Fruit fly (Drosophila melanogaster) whole organism, embryonic: Measurements from ENCODE around the gene hook.

ENCODE experiments used
- Abd-B ChIP-seq: fragments of 200-800 bp; sonication (Bioruptor generic); optimal IDR thresholded peaks from 2 replicates; lab custom pipeline; 2018; ENCODE audit warnings: missing biosample characterization, mild to moderate bottlenecking, missing genetic modification characterization, moderate library complexity
- CG11695 ChIP-seq: fragments of 200-800 bp; sonication (Bioruptor generic); IDR thresholded peaks from 3 replicates; pipeline ENCODE4 v1.3.6; 2022; ENCODE audit warnings: missing biosample characterization, missing genetic modification characterization
- CG14014 ChIP-seq: fragments of 200-800 bp; sonication (Bioruptor generic); IDR thresholded peaks from 2 replicates; pipeline ENCODE4 v1.3.6; 2022; ENCODE audit warnings: missing biosample characterization, missing genetic modification characterization
- CG14050 ChIP-seq: fragments of 200-800 bp; sonication (Bioruptor generic); IDR thresholded peaks from 3 replicates; pipeline ENCODE4 v1.3.6; 2022; ENCODE audit warnings: missing biosample characterization, missing genetic modification characterization
- CG15601 ChIP-seq: fragments of 200-800 bp; sonication (Bioruptor generic); optimal IDR thresholded peaks from 3 replicates; lab custom pipeline; 2019; ENCODE audit warnings: missing biosample characterization, mild to moderate bottlenecking, missing genetic modification characterization, moderate library complexity
- CG16813 ChIP-seq: fragments of 200-800 bp; sonication (Bioruptor generic); IDR thresholded peaks from 3 replicates; pipeline ENCODE4 v1.3.6; 2022; ENCODE audit warnings: missing biosample characterization, missing genetic modification characterization; ENCODE audit not compliant: partially characterized antibody
- CG17186 ChIP-seq: fragments of 200-800 bp; sonication (Bioruptor generic); optimal IDR thresholded peaks from 3 replicates; lab custom pipeline; 2017; ENCODE audit warnings: missing biosample characterization, missing genetic modification reagents, missing genetic modification characterization
- CG17912 ChIP-seq: fragments of 200-800 bp; sonication (Bioruptor generic); optimal IDR thresholded peaks from 2 replicates; lab custom pipeline; 2018; ENCODE audit warnings: missing biosample characterization, mild to moderate bottlenecking, missing genetic modification characterization
- CG1832 ChIP-seq: fragments of 200-800 bp; sonication (Bioruptor generic); optimal IDR thresholded peaks from 2 replicates; lab custom pipeline; 2017; ENCODE audit warnings: missing biosample characterization, mild to moderate bottlenecking, missing genetic modification characterization, inconsistent platforms
- CG4404 ChIP-seq: fragments of 200-800 bp; sonication (Bioruptor generic); IDR thresholded peaks from 2 replicates; pipeline ENCODE4 v1.3.6; 2022; ENCODE audit warnings: missing biosample characterization, missing genetic modification characterization
- CG7786 ChIP-seq: fragments of 200-800 bp; sonication (Bioruptor generic); optimal IDR thresholded peaks from 2 replicates; lab custom pipeline; 2016; ENCODE audit warnings: missing biosample characterization, missing genetic modification characterization
- CG8478 ChIP-seq: fragments of >200 bp; optimal IDR thresholded peaks from 2 replicates; lab custom pipeline; 2018
- Chrac-16 ChIP-seq: fragments of 200-800 bp; sonication (Bioruptor generic); optimal IDR thresholded peaks from 3 replicates; lab custom pipeline; 2016; ENCODE audit warnings: missing biosample characterization, missing genetic modification characterization
- Dad ChIP-seq: fragments of 200-800 bp; sonication (Bioruptor generic); optimal IDR thresholded peaks from 3 replicates; lab custom pipeline; 2016; ENCODE audit warnings: missing biosample characterization, missing genetic modification characterization
- Dfd ChIP-seq, 2 experiments: fragments of >200 bp; optimal IDR thresholded peaks; 2 replicates each; lab custom pipeline; 2017; ENCODE audit warnings: missing biosample characterization in 2 of 2, missing genetic modification characterization in 2 of 2
- Dll ChIP-seq: fragments of 200-800 bp; sonication (Bioruptor generic); IDR thresholded peaks from 4 replicates; pipeline ENCODE4 v1.3.6; 2022; ENCODE audit warnings: missing biosample characterization, missing genetic modification characterization; ENCODE audit not compliant: partially characterized antibody
- Eip74EF ChIP-seq, 2 experiments: fragments of 200-800 bp in 1 of 2; fragments of >200 bp in 1 of 2; sonication (Bioruptor generic) in 1 of 2; optimal IDR thresholded peaks; 2 replicates each; lab custom pipeline; 2017 to 2019; ENCODE audit warnings: missing biosample characterization in 2 of 2, missing genetic modification characterization in 2 of 2, mild to moderate bottlenecking in 1 of 2, moderate library complexity in 1 of 2
- Elba2 ChIP-seq: fragments of 200-800 bp; sonication (Bioruptor generic); optimal IDR thresholded peaks from 3 replicates; lab custom pipeline; 2016; ENCODE audit warnings: missing biosample characterization, missing genetic modification characterization
- Fer3 ChIP-seq: fragments of 200-800 bp; sonication (Bioruptor generic); optimal IDR thresholded peaks from 2 replicates; lab custom pipeline; 2018; ENCODE audit warnings: missing biosample characterization, mild to moderate bottlenecking, missing genetic modification characterization, moderate library complexity
- GATAe ChIP-seq: fragments of 200-800 bp; sonication (Bioruptor generic); conservative IDR thresholded peaks from 2 replicates; pipeline ENCODE4 v1.3.6; 2022; ENCODE audit warnings: missing biosample characterization, missing genetic modification characterization
- Gug ChIP-seq: fragments of 200-800 bp; sonication (Bioruptor generic); IDR thresholded peaks from 4 replicates; pipeline ENCODE4 v1.3.6; 2022; ENCODE audit warnings: missing biosample characterization, missing genetic modification characterization
- Hmr ChIP-seq: fragments of 200-800 bp; sonication (Bioruptor generic); optimal IDR thresholded peaks from 3 replicates; lab custom pipeline; 2017; ENCODE audit warnings: mild to moderate bottlenecking, missing biosample characterization, missing genetic modification reagents, missing genetic modification characterization
- Hr3 ChIP-seq: fragments of 200-800 bp; sonication (Bioruptor generic); optimal IDR thresholded peaks from 3 replicates; lab custom pipeline; 2016; ENCODE audit warnings: missing biosample characterization, missing genetic modification characterization
- Optix ChIP-seq: fragments of 200-800 bp; sonication (Bioruptor generic); IDR thresholded peaks from 3 replicates; pipeline ENCODE4 v1.3.6; 2022; ENCODE audit warnings: missing biosample characterization, missing genetic modification characterization
- Pdp1 ChIP-seq, 2 experiments: fragments of 200-800 bp; sonication (Bioruptor generic); optimal IDR thresholded peaks; 3 replicates each; lab custom pipeline; 2016; ENCODE audit warnings: missing biosample characterization in 2 of 2, missing genetic modification characterization in 2 of 2, mild to moderate bottlenecking in 1 of 2, moderate library complexity in 1 of 2
- Poxn ChIP-seq: fragments of 200-800 bp; sonication (Bioruptor generic); IDR thresholded peaks from 2 replicates; pipeline ENCODE4 v1.3.6; 2022; ENCODE audit warnings: missing biosample characterization, missing genetic modification characterization
- Sry-β ChIP-seq: fragments of 200-800 bp; sonication (Bioruptor generic); optimal IDR thresholded peaks from 2 replicates; lab custom pipeline; 2018; ENCODE audit warnings: missing biosample characterization, mild to moderate bottlenecking, missing genetic modification characterization, moderate library complexity
- Tbp ChIP-seq: fragments of >200 bp; optimal IDR thresholded peaks from 2 replicates; lab custom pipeline; 2018; ENCODE audit warnings: missing biosample characterization, missing genetic modification characterization
- ab ChIP-seq: fragments of 200-800 bp; sonication (Bioruptor generic); optimal IDR thresholded peaks from 2 replicates; lab custom pipeline; 2016; ENCODE audit warnings: missing biosample characterization, missing genetic modification characterization
- al ChIP-seq: fragments of 200-800 bp; sonication (Bioruptor generic); IDR thresholded peaks from 2 replicates; pipeline ENCODE4 v1.3.6; 2022; ENCODE audit warnings: missing biosample characterization, missing genetic modification characterization
- ase ChIP-seq: fragments of 200-800 bp; sonication (Bioruptor generic); IDR thresholded peaks from 3 replicates; pipeline ENCODE4 v1.3.6; 2022; ENCODE audit warnings: missing biosample characterization, missing genetic modification characterization
- bbx ChIP-seq: fragments of 200-800 bp; sonication (Bioruptor generic); IDR thresholded peaks from 2 replicates; pipeline ENCODE4 v1.3.6; 2022; ENCODE audit warnings: missing biosample characterization, missing genetic modification characterization; ENCODE audit not compliant: partially characterized antibody
- br ChIP-seq: fragments of >200 bp; optimal IDR thresholded peaks from 2 replicates; lab custom pipeline; 2017
- crp ChIP-seq, 2 experiments: fragments of 200-800 bp; sonication (Bioruptor generic); optimal IDR thresholded peaks; 2 replicates in 1 of 2; 3 replicates in 1 of 2; lab custom pipeline; 2017; ENCODE audit warnings: missing biosample characterization in 2 of 2, missing genetic modification characterization in 2 of 2, mild to moderate bottlenecking in 1 of 2, moderate library complexity in 1 of 2
- cwo ChIP-seq: fragments of 200-800 bp; sonication (Bioruptor generic); optimal IDR thresholded peaks from 3 replicates; lab custom pipeline; 2017; ENCODE audit warnings: missing biosample characterization, missing genetic modification characterization, mild to moderate bottlenecking, moderate library complexity, missing genetic modification reagents
- dati ChIP-seq: fragments of 200-800 bp; sonication (Bioruptor generic); IDR thresholded peaks from 2 replicates; pipeline ENCODE4 v1.3.6; 2022; ENCODE audit warnings: missing biosample characterization, missing genetic modification characterization
- emc ChIP-seq: fragments of 200-800 bp; sonication (Bioruptor generic); optimal IDR thresholded peaks from 2 replicates; lab custom pipeline; 2016; ENCODE audit warnings: missing biosample characterization, missing genetic modification characterization
- gcm ChIP-seq: fragments of 200-800 bp; sonication (Bioruptor generic); optimal IDR thresholded peaks from 2 replicates; lab custom pipeline; 2019; ENCODE audit warnings: missing biosample characterization, mild to moderate bottlenecking, missing genetic modification characterization, moderate library complexity
- nom ChIP-seq: fragments of 200-800 bp; sonication (Bioruptor generic); optimal IDR thresholded peaks from 2 replicates; lab custom pipeline; 2017; ENCODE audit warnings: missing biosample characterization, missing genetic modification characterization, mild to moderate bottlenecking, moderate library complexity, missing genetic modification reagents
- odd ChIP-seq: fragments of 200-800 bp; sonication (Bioruptor generic); optimal IDR thresholded peaks from 2 replicates; lab custom pipeline; 2017; ENCODE audit warnings: missing biosample characterization, mild to moderate bottlenecking, missing genetic modification characterization
- onecut ChIP-seq: fragments of 200-800 bp; sonication (Bioruptor generic); IDR thresholded peaks from 2 replicates; pipeline ENCODE4 v1.3.6; 2022; ENCODE audit warnings: missing biosample characterization, missing genetic modification characterization
- peb ChIP-seq: fragments of 200-800 bp; sonication (Bioruptor generic); IDR thresholded peaks from 2 replicates; pipeline ENCODE4 v1.3.6; 2022; ENCODE audit warnings: missing biosample characterization, missing genetic modification characterization
- prd ChIP-seq, 3 experiments: fragments of >200 bp in 2 of 3; fragments of 200-800 bp in 1 of 3; sonication (Bioruptor generic) in 1 of 3; optimal IDR thresholded peaks in 2 of 3; IDR thresholded peaks in 1 of 3; 2 replicates in 2 of 3; 3 replicates in 1 of 3; pipeline versions ENCODE4 v1.3.6 to Lab custom; 2017 to 2022; ENCODE audit warnings: missing biosample characterization in 1 of 3, missing genetic modification characterization in 1 of 3
- repo ChIP-seq: fragments of 200-800 bp; sonication (Bioruptor generic); optimal IDR thresholded peaks from 2 replicates; lab custom pipeline; 2016; ENCODE audit warnings: missing biosample characterization, missing genetic modification characterization
- rib ChIP-seq: fragments of 200-800 bp; sonication (Bioruptor generic); IDR thresholded peaks from 2 replicates; pipeline ENCODE4 v1.3.6; 2022; ENCODE audit warnings: missing biosample characterization, missing genetic modification characterization
- schlank ChIP-seq: fragments of 200-800 bp; sonication (Bioruptor generic); optimal IDR thresholded peaks from 2 replicates; lab custom pipeline; 2018; ENCODE audit warnings: missing biosample characterization, mild to moderate bottlenecking, missing genetic modification characterization
- shn ChIP-seq: fragments of 200-800 bp; sonication (Bioruptor generic); optimal IDR thresholded peaks from 3 replicates; lab custom pipeline; 2016; ENCODE audit warnings: missing biosample characterization, missing genetic modification characterization
- tgo ChIP-seq: fragments of 200-800 bp; sonication (Bioruptor generic); IDR thresholded peaks from 3 replicates; pipeline ENCODE4 v1.3.6; 2022; ENCODE audit warnings: missing biosample characterization, missing genetic modification characterization
- twi ChIP-seq: fragments of 200-800 bp; optimal IDR thresholded peaks from 2 replicates; lab custom pipeline; 2019; ENCODE audit warnings: missing biosample characterization, mild to moderate bottlenecking, missing genetic modification characterization, moderate library complexity
- zf30C ChIP-seq: fragments of 200-800 bp; sonication (Bioruptor generic); optimal IDR thresholded peaks from 3 replicates; lab custom pipeline; 2018; ENCODE audit warnings: missing biosample characterization, mild to moderate bottlenecking, missing genetic modification characterization

hook gene

DNA sequence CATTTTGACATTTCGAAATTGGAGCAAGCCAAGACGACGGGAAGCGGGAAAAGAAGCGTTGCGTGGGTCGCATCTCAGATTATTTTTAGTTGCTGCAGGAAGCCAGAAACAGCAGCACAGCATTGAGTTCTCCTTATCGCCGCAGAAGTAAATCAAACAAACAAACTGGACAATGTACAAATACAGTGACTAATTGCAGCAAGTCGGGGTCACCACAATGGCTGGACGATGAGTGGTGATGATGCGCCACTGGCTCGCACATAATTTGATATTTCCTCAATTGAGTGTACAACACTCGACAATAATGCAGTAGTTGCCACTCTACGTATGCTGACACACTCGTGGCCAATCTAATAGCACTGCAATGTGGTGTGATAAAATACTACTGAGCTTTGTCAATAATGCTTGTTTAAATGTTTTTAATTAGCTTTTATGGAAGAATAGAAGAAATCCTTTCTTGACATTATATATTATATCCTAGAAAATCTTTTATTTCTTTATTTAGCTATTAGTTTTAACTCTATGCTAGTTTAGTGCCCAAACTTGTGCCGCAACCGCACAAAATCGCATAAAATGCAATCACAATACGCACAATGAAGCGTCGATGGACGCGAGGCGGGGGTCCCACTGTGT lies 51.2 kb downstream of the hook start (continued):
- peak; percentile 10 to 60 for TF ChIP-seq Eip74EF (GFP tag; optimal IDR thresholded peaks at IDR 0.05; lab: Kevin White, UChicago)
- no peak for TF ChIP-seq odd (GFP tag; lab: Kevin White, UChicago)
- TF ChIP-seq Dll (GFP tag; lab: Robert Waterston, UW): no peak
- TF ChIP-seq twi (tag; lab: Kevin White, UChicago): no peak
- no peak for TF ChIP-seq CG4404
- TF ChIP-seq Optix: no peak
- no peak for TF ChIP-seq CG17186 (GFP tag; lab: Kevin White, UChicago)
- TF ChIP-seq emc (GFP tag; lab: Kevin White, UChicago): no peak
- no peak for TF ChIP-seq Poxn (GFP tag; lab: Robert Waterston, UW)
- no peak for TF ChIP-seq crp (GFP tag; optimal IDR thresholded peaks at IDR 0.05; lab: Kevin White, UChicago)
- no peak for TF ChIP-seq CG1832
- no peak for TF ChIP-seq Pdp1 (GFP tag; optimal IDR thresholded peaks at IDR 0.05; lab: Kevin White, UChicago)
- no peak for TF ChIP-seq Sry-β (GFP tag; lab: Kevin White, UChicago)
- TF ChIP-seq zf30C (GFP tag; lab: Kevin White, UChicago): no peak
- TF ChIP-seq Gug (GFP tag; lab: Robert Waterston, UW): no peak
- TF ChIP-seq Elba2 (GFP tag; lab: Kevin White, UChicago): no peak
- no peak for TF ChIP-seq CG14050
- no peak for TF ChIP-seq Dad (GFP tag; lab: Kevin White, UChicago)
- TF ChIP-seq Tbp (GFP tag; lab: Kevin White, UChicago): no peak
- TF ChIP-seq Hr3 (GFP tag; lab: Kevin White, UChicago): peak; percentile 11
- TF ChIP-seq rib (GFP tag; lab: Robert Waterston, UW): no peak
- TF ChIP-seq GATAe: no peak
- TF ChIP-seq bbx (GFP tag; lab: Robert Waterston, UW): no peak
- TF ChIP-seq repo (GFP tag; lab: Kevin White, UChicago): no peak
- no peak for TF ChIP-seq Dfd (GFP tag; optimal IDR thresholded peaks at IDR 0.05; lab: Kevin White, UChicago)
- TF ChIP-seq ab (GFP tag; lab: Kevin White, UChicago): no peak
- no peak for TF ChIP-seq ase (GFP tag; lab: Robert Waterston, UW)
- peak; percentile 4 for TF ChIP-seq Abd-B (GFP tag; lab: Kevin White, UChicago)
- no peak for TF ChIP-seq Chrac-16
- peak; percentile 29 for TF ChIP-seq nom (GFP tag; lab: Kevin White, UChicago)
- no peak for TF ChIP-seq al (GFP tag; lab: Robert Waterston, UW)
- TF ChIP-seq prd (optimal IDR thresholded peaks at IDR 0.05; lab: Kevin White, UChicago): no peak
- peak; percentile 44; the same call in 2 of the 3 replicates for TF ChIP-seq prd (GFP tag; IDR thresholded peaks at IDR 0.05; lab: Robert Waterston, UW)
- TF ChIP-seq tgo (GFP tag; lab: Robert Waterston, UW): no peak
- no peak for TF ChIP-seq Hmr (GFP tag; lab: Kevin White, UChicago)
- TF ChIP-seq schlank: no peak
- TF ChIP-seq CG7786 (GFP tag; lab: Kevin White, UChicago): no peak
- peak; percentile 45 for TF ChIP-seq CG15601 (tag; lab: Kevin White, UChicago)
- TF ChIP-seq CG16813 (GFP tag; lab: Robert Waterston, UW): no peak
- TF ChIP-seq gcm (GFP tag; lab: Kevin White, UChicago): peak; percentile 43
- TF ChIP-seq CG17912 (GFP tag; lab: Kevin White, UChicago): no peak
- TF ChIP-seq cwo (GFP tag; lab: Kevin White, UChicago): no peak
- no peak for TF ChIP-seq br
- no peak for TF ChIP-seq dati
- no peak for TF ChIP-seq onecut (GFP tag; lab: Robert Waterston, UW)
- TF ChIP-seq CG11695: 0 out of 3 replicates have a peak, but pooled peaks have one; percentile 33
- no peak for TF ChIP-seq Fer3 (tag; lab: Kevin White, UChicago)
- no peak for TF ChIP-seq shn (GFP tag; lab: Kevin White, UChicago)
- TF ChIP-seq CG8478 (lab: Kevin White, UChicago): no peak
- TF ChIP-seq peb (GFP tag; lab: Robert Waterston, UW): no peak
- no peak for TF ChIP-seq CG14014 (GFP tag; lab: Robert Waterston, UW)
